Worm (Caenorhabditis elegans) whole organism, early embryonic: ENCODE measurements around the gene srh-145.

Source experiments
- aly-1 ChIP-seq: sonication (generic microtip); optimal IDR thresholded peaks from 2 replicates; lab custom pipeline; 2016; ENCODE audit warnings: missing genetic modification characterization, missing compliant biosample characterization
- ama-1 ChIP-seq: fragments of 150-350 bp; optimal IDR thresholded peaks from 2 replicates; lab custom pipeline; 2014
- ceh-36 ChIP-seq: sonication (generic microtip); optimal IDR thresholded peaks from 2 replicates; lab custom pipeline; 2016; ENCODE audit warnings: missing genetic modification characterization, inconsistent platforms, missing compliant biosample characterization
- flt-1 ChIP-seq: fragments of 200-800 bp; sonication (Bioruptor generic); IDR thresholded peaks from 2 replicates; pipeline ENCODE4 v1.3.6; 2022; ENCODE audit warnings: missing genetic modification characterization, missing compliant biosample characterization
- hnd-1 ChIP-seq: sonication (generic microtip); optimal IDR thresholded peaks from 2 replicates; lab custom pipeline; 2016; ENCODE audit warnings: missing genetic modification characterization, missing compliant biosample characterization
- pes-1 ChIP-seq: fragments of 200-800 bp; sonication (Bioruptor generic); IDR thresholded peaks from 2 replicates; pipeline ENCODE4 v1.3.6; 2022; ENCODE audit warnings: missing genetic modification reagents, missing genetic modification characterization, missing compliant biosample characterization
- tbx-37 ChIP-seq: fragments of 200-800 bp; sonication (Bioruptor generic); conservative IDR thresholded peaks from 2 replicates; pipeline ENCODE4 v1.3.6; 2022; ENCODE audit warnings: missing genetic modification reagents, missing genetic modification characterization, missing compliant biosample characterization

DNA sequence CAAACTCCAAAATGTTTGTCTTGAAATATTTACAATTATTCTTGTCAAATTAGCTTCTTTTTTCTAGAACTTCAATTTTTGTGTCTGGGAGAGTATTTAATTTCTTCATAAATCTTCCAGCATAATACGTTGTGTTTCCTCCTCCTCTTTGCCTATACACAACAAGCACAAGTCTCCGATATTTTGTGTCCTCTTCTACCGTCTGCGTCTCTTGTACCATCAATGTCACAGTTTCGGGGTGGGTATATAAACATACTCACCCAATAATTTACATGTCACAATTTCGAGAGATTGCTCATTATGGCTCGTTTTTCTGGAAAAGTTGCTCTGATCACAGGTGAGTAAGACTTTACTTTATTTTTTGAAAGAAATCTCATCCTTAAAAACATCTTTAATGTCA, 27.0 kb downstream of the srh-145 start, which contains the start of gene F26D2.15:
- TF ChIP-seq tbx-37 (no peak), flt-1 (no peak), ama-1 (no peak), hnd-1 (no peak), pes-1 (no peak), ceh-36 (tag; lab: Kevin White, UChicago) (no peak), aly-1 (no peak)
